Worm (Caenorhabditis elegans) whole organism, midembryonic: ENCODE measurements around the gene cdh-12.

Source experiments
- T22C8.4 ChIP-seq: fragments of 200-800 bp; sonication (Bioruptor generic); IDR thresholded peaks from 2 replicates; pipeline ENCODE4 v1.3.6; 2022; ENCODE audit warnings: missing genetic modification characterization, missing compliant biosample characterization
- cog-1 ChIP-seq: sonication (generic microtip); optimal IDR thresholded peaks from 2 replicates; lab custom pipeline; 2016; ENCODE audit warnings: missing genetic modification characterization, missing compliant biosample characterization
- klf-2 ChIP-seq: fragments of 200-800 bp; sonication (Bioruptor generic); conservative IDR thresholded peaks from 2 replicates; pipeline ENCODE4 v1.3.6; 2022; ENCODE audit warnings: missing genetic modification reagents, missing genetic modification characterization, missing compliant biosample characterization
- med-1 ChIP-seq: sonication (generic microtip); optimal IDR thresholded peaks from 2 replicates; lab custom pipeline; 2017; ENCODE audit warnings: missing genetic modification characterization, mild to moderate bottlenecking, missing compliant biosample characterization, antibody characterized with exemption, missing genetic modification reagents; ENCODE audit not compliant: insufficient read depth
- tab-1 ChIP-seq: fragments of 200-800 bp; sonication (Bioruptor generic); IDR thresholded peaks from 2 replicates; pipeline ENCODE4 v1.3.6; 2022; ENCODE audit warnings: missing genetic modification characterization, missing compliant biosample characterization

- TF ChIP-seq cog-1 (tag; lab: Kevin White, UChicago), result no peak
- TF ChIP-seq med-1 (GFP tag; lab: Kevin White, UChicago), result no peak
- no peak for TF ChIP-seq tab-1
- no peak for TF ChIP-seq klf-2 (GFP tag; lab: Robert Waterston, UW)
- TF ChIP-seq T22C8.4 (GFP tag; lab: Robert Waterston, UW), result no peak
Measured at ce11 chrIII:1207852-1208251, 56.0 kb downstream of the cdh-12 start, which contains the start of gene orc-3.
